Worm (Caenorhabditis elegans) whole organism, late embryonic: Measurements from ENCODE around the gene C17G1.14.

ENCODE experiments used
- F13H6.1 ChIP-seq: sonication (generic microtip); optimal IDR thresholded peaks from 2 replicates; lab custom pipeline; 2016; ENCODE audit warnings: missing genetic modification characterization, missing compliant biosample characterization
- K09A11.1 ChIP-seq: sonication (generic microtip); optimal IDR thresholded peaks from 2 replicates; lab custom pipeline; 2017; ENCODE audit warnings: antibody characterized with exemption, mild to moderate bottlenecking, missing genetic modification characterization, missing compliant biosample characterization; ENCODE audit not compliant: insufficient read depth
- T23F11.4 ChIP-seq: fragments of 200-800 bp; sonication (Bioruptor generic); optimal IDR thresholded peaks from 2 replicates; lab custom pipeline; 2018; ENCODE audit warnings: mild to moderate bottlenecking, missing genetic modification characterization, missing compliant biosample characterization
- ceh-14 ChIP-seq: sonication (generic microtip); optimal IDR thresholded peaks from 2 replicates; lab custom pipeline; 2016; ENCODE audit warnings: missing genotype, missing genetic modification characterization, missing compliant biosample characterization
- ceh-18 ChIP-seq: sonication (generic microtip); optimal IDR thresholded peaks from 2 replicates; lab custom pipeline; 2016; ENCODE audit warnings: missing genetic modification characterization, missing compliant biosample characterization
- ceh-19 ChIP-seq: fragments of 200-800 bp; sonication (Bioruptor generic); optimal IDR thresholded peaks from 2 replicates; lab custom pipeline; 2018; ENCODE audit warnings: mild to moderate bottlenecking, missing genetic modification characterization, missing compliant biosample characterization
- ceh-24 ChIP-seq: sonication (generic microtip); optimal IDR thresholded peaks from 2 replicates; lab custom pipeline; 2016; ENCODE audit warnings: mild to moderate bottlenecking, missing genetic modification characterization, missing compliant biosample characterization
- ceh-30 ChIP-seq: fragments of 150-350 bp; optimal IDR thresholded peaks from 2 replicates; lab custom pipeline; 2014; ENCODE audit warnings: missing biosample characterization, missing genetic modification characterization
- ceh-31 ChIP-seq: sonication (generic microtip); optimal IDR thresholded peaks from 2 replicates; lab custom pipeline; 2016; ENCODE audit warnings: missing genetic modification characterization, missing compliant biosample characterization
- ceh-34 ChIP-seq: sonication (generic microtip); optimal IDR thresholded peaks from 2 replicates; lab custom pipeline; 2016; ENCODE audit warnings: mild to moderate bottlenecking, missing genetic modification characterization, missing compliant biosample characterization
- ceh-45 ChIP-seq: fragments of 200-800 bp; sonication (Bioruptor generic); IDR thresholded peaks from 2 replicates; pipeline ENCODE4 v1.3.6; 2022; ENCODE audit warnings: missing genetic modification reagents, missing genetic modification characterization, missing compliant biosample characterization
- ceh-48 ChIP-seq: sonication (generic microtip); optimal IDR thresholded peaks from 2 replicates; lab custom pipeline; 2016; ENCODE audit warnings: missing genetic modification characterization, inconsistent platforms, missing compliant biosample characterization
- dmd-4 ChIP-seq: sonication (generic microtip); optimal IDR thresholded peaks from 2 replicates; lab custom pipeline; 2016; ENCODE audit warnings: borderline replicate concordance, missing genetic modification characterization, missing compliant biosample characterization
- dve-1 ChIP-seq: sonication (generic microtip); optimal IDR thresholded peaks from 2 replicates; lab custom pipeline; 2017; ENCODE audit warnings: antibody characterized with exemption, mild to moderate bottlenecking, missing genetic modification characterization, missing compliant biosample characterization
- elt-2 ChIP-seq: sonication (generic microtip); optimal IDR thresholded peaks from 2 replicates; lab custom pipeline; 2016; ENCODE audit warnings: missing genetic modification reagents, missing genetic modification characterization, missing compliant biosample characterization
- ets-4 ChIP-seq: sonication (generic microtip); optimal IDR thresholded peaks from 2 replicates; lab custom pipeline; 2016; ENCODE audit warnings: missing genetic modification characterization, missing compliant biosample characterization
- fkh-10 ChIP-seq: fragments of 150-350 bp; optimal IDR thresholded peaks from 2 replicates; lab custom pipeline; 2014; ENCODE audit warnings: missing biosample characterization, missing genetic modification reagents, missing genetic modification characterization
- gmeb-2 ChIP-seq: sonication (generic microtip); optimal IDR thresholded peaks from 2 replicates; lab custom pipeline; 2016; ENCODE audit warnings: missing genetic modification characterization, inconsistent platforms, missing compliant biosample characterization
- hlh-30 ChIP-seq: sonication (generic microtip); optimal IDR thresholded peaks from 2 replicates; lab custom pipeline; 2017; ENCODE audit warnings: antibody characterized with exemption, missing genetic modification characterization, missing compliant biosample characterization; ENCODE audit not compliant: insufficient read depth
- lim-6 ChIP-seq: sonication (generic microtip); optimal IDR thresholded peaks from 2 replicates; lab custom pipeline; 2016; ENCODE audit warnings: missing genetic modification characterization, missing compliant biosample characterization
- lin-11 ChIP-seq: fragments of 200-800 bp; sonication (Bioruptor generic); optimal IDR thresholded peaks from 2 replicates; lab custom pipeline; 2018; ENCODE audit warnings: mild to moderate bottlenecking, missing genetic modification characterization, missing compliant biosample characterization
- madf-2 ChIP-seq: sonication (generic microtip); optimal IDR thresholded peaks from 2 replicates; lab custom pipeline; 2017; ENCODE audit warnings: missing genetic modification characterization, missing compliant biosample characterization
- nfya-1 ChIP-seq: sonication (generic microtip); optimal IDR thresholded peaks from 2 replicates; lab custom pipeline; 2017; ENCODE audit warnings: missing genetic modification characterization, mild to moderate bottlenecking, missing compliant biosample characterization, antibody characterized with exemption, moderate library complexity
- npax-4 ChIP-seq: sonication (generic microtip); optimal IDR thresholded peaks from 2 replicates; lab custom pipeline; 2016; ENCODE audit warnings: missing genetic modification characterization, missing compliant biosample characterization
- pag-3 ChIP-seq: sonication (generic microtip); optimal IDR thresholded peaks from 2 replicates; lab custom pipeline; 2016; ENCODE audit warnings: missing compliant biosample characterization, missing genetic modification characterization, borderline replicate concordance
- pax-1 ChIP-seq: fragments of 150-350 bp; optimal IDR thresholded peaks from 2 replicates; lab custom pipeline; 2014; ENCODE audit warnings: missing biosample characterization, missing genetic modification characterization
- pha-2 ChIP-seq: sonication (generic microtip); optimal IDR thresholded peaks from 2 replicates; lab custom pipeline; 2017; ENCODE audit warnings: mild to moderate bottlenecking, missing genetic modification characterization, missing compliant biosample characterization
- pros-1 ChIP-seq: fragments of 150-350 bp; optimal IDR thresholded peaks from 2 replicates; lab custom pipeline; 2014; ENCODE audit warnings: missing biosample characterization, missing genetic modification reagents, missing genetic modification characterization
- ref-2 ChIP-seq: sonication (generic microtip); optimal IDR thresholded peaks from 2 replicates; lab custom pipeline; 2016; ENCODE audit warnings: missing genetic modification characterization, missing compliant biosample characterization
- rnt-1 ChIP-seq: sonication (generic microtip); optimal IDR thresholded peaks from 2 replicates; lab custom pipeline; 2016; ENCODE audit warnings: missing genetic modification characterization, missing compliant biosample characterization
- sdc-2 ChIP-seq: sonication (generic microtip); optimal IDR thresholded peaks from 2 replicates; lab custom pipeline; 2016; ENCODE audit warnings: missing genotype, missing genetic modification characterization, missing compliant biosample characterization
- sox-4 ChIP-seq: sonication (generic microtip); optimal IDR thresholded peaks from 2 replicates; lab custom pipeline; 2017; ENCODE audit warnings: mild to moderate bottlenecking, missing genetic modification characterization, inconsistent platforms, missing compliant biosample characterization
- syd-9 ChIP-seq: sonication (generic microtip); optimal IDR thresholded peaks from 2 replicates; lab custom pipeline; 2016; ENCODE audit warnings: mild to moderate bottlenecking, missing genetic modification characterization, moderate library complexity, missing compliant biosample characterization
- tbx-2 ChIP-seq: sonication (generic microtip); optimal IDR thresholded peaks from 2 replicates; lab custom pipeline; 2016; ENCODE audit warnings: missing genetic modification characterization, missing compliant biosample characterization
- tbx-7 ChIP-seq: sonication (generic microtip); optimal IDR thresholded peaks from 2 replicates; lab custom pipeline; 2016; ENCODE audit warnings: missing genotype, missing genetic modification characterization, missing compliant biosample characterization
- ttx-3 ChIP-seq: sonication (generic microtip); optimal IDR thresholded peaks from 2 replicates; lab custom pipeline; 2016; ENCODE audit warnings: missing genetic modification reagents, missing genetic modification characterization, missing compliant biosample characterization
- unc-3 ChIP-seq, 2 experiments: fragments of 200-800 bp in 1 of 2; sonication (Bioruptor generic) in 1 of 2; sonication (generic microtip) in 1 of 2; conservative IDR thresholded peaks in 1 of 2; optimal IDR thresholded peaks in 1 of 2; 2 replicates each; pipeline versions ENCODE4 v1.3.6 to Lab custom; 2016 to 2022; ENCODE audit warnings: missing compliant biosample characterization in 2 of 2, missing genetic modification characterization in 2 of 2, missing genetic modification reagents in 1 of 2
- unc-42 ChIP-seq: sonication (generic microtip); optimal IDR thresholded peaks from 2 replicates; lab custom pipeline; 2016; ENCODE audit warnings: missing genotype, missing genetic modification characterization, missing compliant biosample characterization
- unc-55 ChIP-seq: sonication (generic microtip); optimal IDR thresholded peaks from 2 replicates; lab custom pipeline; 2017; ENCODE audit warnings: missing biosample characterization, missing genetic modification reagents, missing genetic modification characterization
- unc-86 ChIP-seq: sonication (generic microtip); optimal IDR thresholded peaks from 2 replicates; lab custom pipeline; 2016; ENCODE audit warnings: missing genetic modification characterization, missing compliant biosample characterization
- zip-5 ChIP-seq: sonication (generic microtip); optimal IDR thresholded peaks from 2 replicates; lab custom pipeline; 2016; ENCODE audit warnings: missing genetic modification characterization, missing compliant biosample characterization
- ztf-16 ChIP-seq: sonication (generic microtip); optimal IDR thresholded peaks from 2 replicates; lab custom pipeline; 2017; ENCODE audit warnings: missing genetic modification characterization, missing compliant biosample characterization

C17G1.14 gene

DNA sequence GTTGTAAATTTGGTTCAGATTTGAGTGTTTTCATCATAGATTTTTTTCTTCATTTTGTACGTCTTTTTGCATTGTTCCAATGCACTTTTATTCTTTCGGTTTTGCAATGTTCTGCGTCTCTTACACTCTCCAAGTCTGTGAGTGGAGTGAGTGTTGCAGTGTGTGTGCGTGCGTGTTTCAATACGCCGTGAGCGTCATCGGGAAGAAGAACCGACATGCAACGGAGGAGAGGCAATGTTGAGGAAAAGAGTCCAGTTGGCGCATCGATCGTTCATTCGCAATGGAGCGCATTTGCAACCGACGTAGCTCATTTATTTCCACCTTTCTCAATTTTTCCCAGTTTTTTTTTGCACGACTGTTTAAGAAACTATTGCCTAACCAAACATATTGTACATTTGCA, 19.9 kb downstream of the C17G1.14 start, which contains the start of gene ZC506.1:
Gene ZC506.1, plus strand, starts transcription at position 400 of the 400 bp plus-strand sequence.
- peak; percentile 85 for TF ChIP-seq unc-42 (tag; lab: Kevin White, UChicago)
- TF ChIP-seq unc-55 (GFP tag; lab: Kevin White, UChicago), result peak; percentile 78
- TF ChIP-seq tbx-2 (tag; lab: Kevin White, UChicago), result peak; percentile 84
- peak; percentile 13 for TF ChIP-seq T23F11.4 (GFP tag; lab: Kevin White, UChicago)
- peak; percentile 86 for TF ChIP-seq ref-2 (tag; lab: Kevin White, UChicago)
- TF ChIP-seq madf-2 (tag; lab: Kevin White, UChicago), result peak; percentile 69
- peak; percentile 74 for TF ChIP-seq ceh-30 (tag; lab: Kevin White, UChicago)
- TF ChIP-seq pag-3, result peak; percentile 50
- peak; percentile 95 for TF ChIP-seq ceh-18 (tag; lab: Kevin White, UChicago)
- TF ChIP-seq pha-2, result no peak
- peak; percentile 63 for TF ChIP-seq syd-9 (tag; lab: Kevin White, UChicago)
- no peak for TF ChIP-seq ceh-45 (GFP tag; lab: Robert Waterston, UW)
- TF ChIP-seq ceh-14 (tag; lab: Kevin White, UChicago), result no peak
- TF ChIP-seq dmd-4 (tag; lab: Kevin White, UChicago), result peak; percentile 2
- peak; percentile 52 for TF ChIP-seq hlh-30 (tag; lab: Kevin White, UChicago)
- TF ChIP-seq ttx-3 (tag; lab: Kevin White, UChicago), result peak; percentile 21
- peak; percentile 15 for TF ChIP-seq K09A11.1 (tag; lab: Kevin White, UChicago)
- no peak for TF ChIP-seq sox-4 (tag; lab: Kevin White, UChicago)
- peak; percentile 42 for TF ChIP-seq F13H6.1 (tag; lab: Kevin White, UChicago)
- no peak for TF ChIP-seq zip-5
- peak; percentile 15 for TF ChIP-seq pax-1 (tag; lab: Kevin White, UChicago)
- peak; percentile 77 for TF ChIP-seq sdc-2
- TF ChIP-seq ceh-24 (tag; lab: Kevin White, UChicago), result no peak
- peak; percentile 71 for TF ChIP-seq dve-1 (tag; lab: Kevin White, UChicago)
- no peak for TF ChIP-seq tbx-7 (tag; lab: Kevin White, UChicago)
- TF ChIP-seq unc-3 (GFP tag; conservative IDR thresholded peaks at IDR 0.05; lab: Robert Waterston, UW), result no peak
- peak; percentile 43 for TF ChIP-seq unc-3 (tag; optimal IDR thresholded peaks at IDR 0.05; lab: Kevin White, UChicago)
- peak; percentile 64 for TF ChIP-seq ceh-19
- TF ChIP-seq lim-6 (tag; lab: Kevin White, UChicago), result peak; percentile 33
- TF ChIP-seq gmeb-2 (tag; lab: Kevin White, UChicago), result no peak
- peak; percentile 62 for TF ChIP-seq unc-86 (tag; lab: Kevin White, UChicago)
- peak; percentile 53 for TF ChIP-seq elt-2 (tag; lab: Kevin White, UChicago)
- TF ChIP-seq ets-4 (tag; lab: Kevin White, UChicago), result peak; percentile 64
- peak; percentile 68 for TF ChIP-seq ztf-16 (tag; lab: Kevin White, UChicago)
- peak; percentile 89 for TF ChIP-seq pros-1 (tag; lab: Kevin White, UChicago)
- TF ChIP-seq nfya-1 (tag; lab: Kevin White, UChicago), result peak; percentile 97
- peak; percentile 90 for TF ChIP-seq ceh-34 (tag; lab: Kevin White, UChicago)
- peak; percentile 87 for TF ChIP-seq rnt-1 (tag; lab: Kevin White, UChicago)
- TF ChIP-seq ceh-31, result peak; percentile 96
- peak; percentile 92 for TF ChIP-seq ceh-48 (tag; lab: Kevin White, UChicago)

DNA sequence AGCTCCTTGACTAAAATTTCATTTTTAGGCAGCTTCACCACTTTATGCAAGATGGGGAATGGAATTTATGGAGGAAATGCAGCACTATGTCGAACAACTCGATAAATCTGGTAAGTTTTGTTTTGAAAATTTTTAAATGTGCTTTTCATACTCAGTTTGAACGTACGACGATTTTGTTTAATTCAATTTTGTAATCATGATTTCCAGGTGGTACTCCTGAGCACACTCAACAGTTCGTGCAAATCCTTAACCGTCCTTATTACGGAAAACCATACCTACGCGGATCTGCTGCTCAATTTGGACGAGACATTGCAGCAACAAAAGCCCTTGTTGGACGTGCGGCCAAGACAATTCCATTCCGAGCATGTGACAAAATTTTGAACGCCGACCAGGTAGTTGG, 23.9 kb downstream of the C17G1.14 start:
- no peak for TF ChIP-seq npax-4 (tag; lab: Kevin White, UChicago)
- no peak for TF ChIP-seq ceh-48 (tag; lab: Kevin White, UChicago)
- TF ChIP-seq ceh-30 (tag; lab: Kevin White, UChicago), result no peak
- TF ChIP-seq pag-3, result no peak
- TF ChIP-seq lin-11, result no peak
- no peak for TF ChIP-seq zip-5
- TF ChIP-seq fkh-10 (GFP tag; lab: Kevin White, UChicago), result no peak
- no peak for TF ChIP-seq ceh-18 (tag; lab: Kevin White, UChicago)
